Fruit fly (Drosophila melanogaster): ENCODE measurements around the gene grp.

grp gene

DNA sequence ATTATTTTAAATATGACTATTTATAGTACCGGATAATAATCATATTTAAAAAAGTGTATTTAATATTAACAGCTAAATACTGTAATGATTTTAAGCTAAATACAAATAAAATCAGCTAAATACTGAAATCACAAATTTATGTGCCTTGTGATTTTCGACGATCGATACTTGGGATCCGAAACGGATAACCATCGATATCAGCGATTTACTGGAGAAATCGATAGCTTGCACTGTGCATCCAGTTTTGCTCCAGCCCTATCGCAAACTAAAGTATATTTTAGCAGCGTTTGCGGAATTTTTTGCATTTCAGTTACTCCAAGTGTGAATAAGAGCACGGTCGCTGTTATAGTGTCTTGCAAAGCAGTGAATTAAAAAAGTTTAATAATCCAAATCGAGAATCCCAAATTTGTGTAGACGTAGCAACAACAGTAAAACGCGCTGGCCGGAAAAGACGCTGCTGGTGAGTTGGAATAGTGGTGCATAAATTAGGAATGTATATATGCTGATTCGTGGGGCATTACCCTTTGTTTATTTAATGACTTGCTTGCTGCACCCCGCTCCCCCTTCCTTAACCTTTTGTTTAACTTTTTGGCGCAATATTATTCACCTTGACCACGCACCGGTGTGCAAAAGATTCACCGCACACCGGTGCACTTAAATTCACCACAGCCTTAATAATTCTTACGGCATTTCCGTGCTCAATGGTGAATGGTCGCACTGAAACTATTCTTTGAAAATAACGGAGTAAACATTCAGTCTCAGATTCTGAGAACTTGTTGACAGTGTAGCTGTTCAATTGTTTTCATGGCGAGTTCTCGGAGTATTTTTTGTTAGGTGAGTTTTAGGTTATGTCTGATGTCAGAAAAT, at the start of gene grp, which contains the start of gene squ (continued):
- TF ChIP-seq HHEX (GFP tag; optimal IDR thresholded peaks at IDR 0.05) (no peak), CG6272 (GFP tag; IDR thresholded peaks at IDR 0.05) (peak; percentile 26; the same call in 1 of the 2 replicates), CTCF (GFP tag; optimal IDR thresholded peaks at IDR 0.05) (peak; percentile 36), pho (GFP tag; optimal IDR thresholded peaks at IDR 0.05) (no peak), CG10267 (tag; optimal IDR thresholded peaks at IDR 0.05) (peak; percentile 41), tna (GFP tag; IDR thresholded peaks at IDR 0.05; ENCODE audit: partially characterized antibody) (peak; percentile 99), Doc3 (GFP tag; IDR thresholded peaks at IDR 0.05; ENCODE audit: partially characterized antibody) (peak; percentile 83), vvl (GFP tag; IDR thresholded peaks at IDR 0.05) (peak; percentile 18; the same call in 1 of the 2 replicates), Hr51 (GFP tag; optimal IDR thresholded peaks at IDR 0.05) (no peak), CG1529 (GFP tag; optimal IDR thresholded peaks at IDR 0.05) (no peak), hkb (optimal IDR thresholded peaks at IDR 0.05) (no peak), hkb (GFP tag; IDR thresholded peaks at IDR 0.05) (0 out of 2 replicates have a peak, but pooled peaks have one; percentile 8), nau (GFP tag; optimal IDR thresholded peaks at IDR 0.05) (peak; percentile 15), schlank (tag; optimal IDR thresholded peaks at IDR 0.05) (no peak), seq (GFP tag; IDR thresholded peaks at IDR 0.05) (no peak), nom (GFP tag; optimal IDR thresholded peaks at IDR 0.05) (peak; percentile 19), CG16779 (GFP tag; IDR thresholded peaks at IDR 0.05) (no peak), CG13775 (GFP tag; optimal IDR thresholded peaks at IDR 0.05) (peak; percentile 4), slp2 (GFP tag; optimal IDR thresholded peaks at IDR 0.05) (no peak), bcd (GFP tag; optimal IDR thresholded peaks at IDR 0.05) (no peak), hth (optimal IDR thresholded peaks at IDR 0.05) (no peak), sens (GFP tag) (peak; percentile 85), bigmax (GFP tag; optimal IDR thresholded peaks at IDR 0.05) (peak; percentile 94), pan (optimal IDR thresholded peaks at IDR 0.05) (no peak), pan (GFP tag; optimal IDR thresholded peaks at IDR 0.05 in 1 of 2, IDR thresholded peaks at IDR 0.05 in 1 of 2) (peak in 1 of 2 experiments; percentile 11), CG8924 (tag; optimal IDR thresholded peaks at IDR 0.05) (peak; percentile 33), vnd (GFP tag; IDR thresholded peaks at IDR 0.05; ENCODE audit: partially characterized antibody) (peak; percentile 95), CG6791 (GFP tag; IDR thresholded peaks at IDR 0.05; ENCODE audit: partially characterized antibody) (peak; percentile 98), CG17829 (tag; optimal IDR thresholded peaks at IDR 0.05) (peak; percentile 34), CG9817 (tag; optimal IDR thresholded peaks at IDR 0.05) (no peak), ase (GFP tag; IDR thresholded peaks at IDR 0.05) (no peak), jing (GFP tag; optimal IDR thresholded peaks at IDR 0.05) (no peak), gro (GFP tag; optimal IDR thresholded peaks at IDR 0.05) (peak; percentile 2), CG10565 (GFP tag; optimal IDR thresholded peaks at IDR 0.05) (no peak), CG8089 (GFP tag; optimal IDR thresholded peaks at IDR 0.05) (no peak), BtbVII (GFP tag; optimal IDR thresholded peaks at IDR 0.05) (peak; percentile 3), CG3995 (GFP tag; optimal IDR thresholded peaks at IDR 0.05) (peak; percentile 99), CG1603 (tag; optimal IDR thresholded peaks at IDR 0.05) (peak; percentile 65), CG42726 (GFP tag; IDR thresholded peaks at IDR 0.05; ENCODE audit: partially characterized antibody) (peak; percentile 96), ci (GFP tag; IDR thresholded peaks at IDR 0.05) (peak; percentile 29; the same call in 1 of the 3 replicates), CG15696 (tag; optimal IDR thresholded peaks at IDR 0.05) (no peak), CG8765 (GFP tag; IDR thresholded peaks at IDR 0.05) (no peak), Meics (GFP tag; optimal IDR thresholded peaks at IDR 0.05) (no peak), CG17361 (GFP tag; IDR thresholded peaks at IDR 0.05) (peak; percentile 26; the same call in 1 of the 3 replicates), CG6254 (GFP tag; optimal IDR thresholded peaks at IDR 0.05) (no peak), Sry-δ (GFP tag; optimal IDR thresholded peaks at IDR 0.05) (peak; percentile 75), CG4730 (GFP tag; IDR thresholded peaks at IDR 0.05) (no peak), nmo (GFP tag; optimal IDR thresholded peaks at IDR 0.05) (peak; percentile 31), lbe (GFP tag; optimal IDR thresholded peaks at IDR 0.05) (no peak)
